Fruit fly (Drosophila melanogaster): ENCODE measurements around the gene CG17734.

Gene CG17734

DNA sequence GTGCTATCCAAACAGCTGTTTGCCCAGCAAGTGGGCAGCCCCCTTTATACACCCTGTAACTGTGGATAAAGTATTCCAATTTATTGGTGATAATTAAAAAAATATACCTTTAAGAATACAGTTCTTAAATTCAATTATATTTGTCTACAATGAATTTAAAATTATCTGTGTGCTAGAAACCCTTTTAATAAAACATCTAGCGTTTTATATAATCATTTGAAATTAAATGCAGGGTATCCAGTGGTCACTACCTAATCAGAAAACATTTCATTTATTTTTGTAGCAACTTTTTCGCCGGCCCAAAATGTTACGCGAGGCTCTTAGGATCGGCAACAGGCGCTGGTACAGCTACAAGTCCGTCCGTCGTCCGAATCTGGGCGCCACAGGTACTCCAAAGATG lies 17.3 kb downstream of the CG17734 start, which contains the start of gene CG17726 (continued):
- peak; percentile 98 for TF ChIP-seq CG32767 (GFP tag; IDR thresholded peaks at IDR 0.05)
- peak; percentile 96 for TF ChIP-seq CrebB (tag; optimal IDR thresholded peaks at IDR 0.05)
- TF ChIP-seq Fer1 (GFP tag; optimal IDR thresholded peaks at IDR 0.05), result peak; percentile 94
- TF ChIP-seq inv (GFP tag; IDR thresholded peaks at IDR 0.05; ENCODE audit: partially characterized antibody), result no peak
- TF ChIP-seq CG15011 (GFP tag; optimal IDR thresholded peaks at IDR 0.05), result no peak
- no peak for TF ChIP-seq CG14860 (GFP tag; IDR thresholded peaks at IDR 0.05; ENCODE audit: partially characterized antibody)
- peak in 1 of 2 experiments; percentile 48 for TF ChIP-seq eve (GFP tag; optimal IDR thresholded peaks at IDR 0.05)
- TF ChIP-seq CG4854 (GFP tag; optimal IDR thresholded peaks at IDR 0.05), result peak; percentile 90
- peak; percentile 98 for TF ChIP-seq Ptx1 (GFP tag; IDR thresholded peaks at IDR 0.05)
- peak; percentile 91 for TF ChIP-seq HHEX (GFP tag; optimal IDR thresholded peaks at IDR 0.05)
- peak; percentile 99 for TF ChIP-seq sens (GFP tag)
- TF ChIP-seq HLH4C (GFP tag; IDR thresholded peaks at IDR 0.05; ENCODE audit: partially characterized antibody), result no peak
- TF ChIP-seq bab2 (GFP tag; optimal IDR thresholded peaks at IDR 0.05), result peak; percentile 93
- peak; percentile 98 for TF ChIP-seq Rfx (GFP tag; IDR thresholded peaks at IDR 0.05)
- peak; percentile 97 for TF ChIP-seq Oli (tag; optimal IDR thresholded peaks at IDR 0.05)
- peak; percentile 13 for TF ChIP-seq CG4282 (GFP tag; optimal IDR thresholded peaks at IDR 0.05)
- peak; percentile 98 for TF ChIP-seq Drgx (GFP tag; IDR thresholded peaks at IDR 0.05)
- peak; percentile 36 for TF ChIP-seq CTCF (GFP tag; optimal IDR thresholded peaks at IDR 0.05)
- peak; percentile 99 for TF ChIP-seq trem (tag; optimal IDR thresholded peaks at IDR 0.05)
- peak; percentile 98 for TF ChIP-seq CG32772 (GFP tag; IDR thresholded peaks at IDR 0.05)
- peak; percentile 99 for TF ChIP-seq D19A (tag; optimal IDR thresholded peaks at IDR 0.05)
- peak; percentile 80 for TF ChIP-seq stwl (tag; optimal IDR thresholded peaks at IDR 0.05)
- TF ChIP-seq Dfd (GFP tag; optimal IDR thresholded peaks at IDR 0.05), result no peak
- peak; percentile 87 for TF ChIP-seq CG17912 (GFP tag; optimal IDR thresholded peaks at IDR 0.05)
- peak; percentile 80 for TF ChIP-seq Antp (GFP tag; optimal IDR thresholded peaks at IDR 0.05)
- no peak for TF ChIP-seq CG1832 (GFP tag; optimal IDR thresholded peaks at IDR 0.05)
- TF ChIP-seq wek (GFP tag; optimal IDR thresholded peaks at IDR 0.05), result peak; percentile 79
- TF ChIP-seq ac (GFP tag; optimal IDR thresholded peaks at IDR 0.05), result peak; percentile 92
- peak; percentile 86 for TF ChIP-seq Atf3 (GFP tag; optimal IDR thresholded peaks at IDR 0.05)
- TF ChIP-seq lilli (GFP tag; optimal IDR thresholded peaks at IDR 0.05), result peak; percentile 96
- TF ChIP-seq kah (GFP tag; optimal IDR thresholded peaks at IDR 0.05), result peak; percentile 85
- TF ChIP-seq CG5180 (GFP tag; optimal IDR thresholded peaks at IDR 0.05), result no peak
- TF ChIP-seq sisA (GFP tag; IDR thresholded peaks at IDR 0.05), result peak; percentile 97
- peak; percentile 88; the same call in 1 of the 2 replicates for TF ChIP-seq ham (GFP tag; IDR thresholded peaks at IDR 0.05)
- peak; percentile 98 for TF ChIP-seq ranshi (GFP tag; IDR thresholded peaks at IDR 0.05)
- no peak for TF ChIP-seq sc (optimal IDR thresholded peaks at IDR 0.05)
- TF ChIP-seq sc (GFP tag; optimal IDR thresholded peaks at IDR 0.05), result peak; percentile 92
- no peak for TF ChIP-seq Hr39 (optimal IDR thresholded peaks at IDR 0.05)
- no peak for TF ChIP-seq corto (GFP tag; optimal IDR thresholded peaks at IDR 0.05)
- TF ChIP-seq CG11398 (GFP tag; optimal IDR thresholded peaks at IDR 0.05), result peak; percentile 82
- TF ChIP-seq CG17361 (GFP tag; IDR thresholded peaks at IDR 0.05), result peak; percentile 97
- peak; percentile 96 for TF ChIP-seq ind (GFP tag; optimal IDR thresholded peaks at IDR 0.05)
- peak; percentile 87 for TF ChIP-seq CG11723 (GFP tag; optimal IDR thresholded peaks at IDR 0.05)
- no peak for TF ChIP-seq CG16813 (GFP tag; IDR thresholded peaks at IDR 0.05; ENCODE audit: partially characterized antibody)
- peak; percentile 84 for TF ChIP-seq Adf1 (GFP tag; IDR thresholded peaks at IDR 0.05)
- no peak for TF ChIP-seq Opbp (GFP tag; IDR thresholded peaks at IDR 0.05; ENCODE audit: partially characterized antibody)
- TF ChIP-seq CG10321 (GFP tag; IDR thresholded peaks at IDR 0.05), result peak; percentile 86
- peak; percentile 97 for TF ChIP-seq fd96Cb (tag; optimal IDR thresholded peaks at IDR 0.05)
- peak; percentile 70 for TF ChIP-seq grn (GFP tag; optimal IDR thresholded peaks at IDR 0.05)
- peak; percentile 93 for TF ChIP-seq CG4617 (GFP tag; optimal IDR thresholded peaks at IDR 0.05; ENCODE audit: borderline replicate concordance)
- peak in 1 of 2 experiments; percentile 65 for TF ChIP-seq tll (GFP tag; optimal IDR thresholded peaks at IDR 0.05)
- TF ChIP-seq ken (GFP tag; IDR thresholded peaks at IDR 0.05), result peak; percentile 96
